Worm (Caenorhabditis elegans) whole organism, L3 larva: ENCODE measurements around the gene phat-8.
"Not testable (repeated sequence)": the region's sequence is repeated elsewhere in the genome, so short reads cannot be mapped to it uniquely, and the experiment has no call there.

Experiments used
- ZK546.5 ChIP-seq: sonication (generic microtip); optimal IDR thresholded peaks from 2 replicates; lab custom pipeline; 2017; ENCODE audit warnings: missing biosample characterization, missing genetic modification characterization
- ama-1 ChIP-seq: fragments of 150-350 bp; optimal IDR thresholded peaks from 2 replicates; lab custom pipeline; 2018
- ceh-16 ChIP-seq: sonication (generic microtip); optimal IDR thresholded peaks from 2 replicates; lab custom pipeline; 2017; ENCODE audit warnings: missing biosample characterization, missing genetic modification characterization
- ceh-9 ChIP-seq: sonication (generic microtip); optimal IDR thresholded peaks from 2 replicates; lab custom pipeline; 2018; ENCODE audit warnings: missing biosample characterization, missing genetic modification characterization
- daf-12 ChIP-seq: fragments of 150-350 bp; optimal IDR thresholded peaks from 2 replicates; lab custom pipeline; 2014; ENCODE audit warnings: missing biosample characterization, missing genetic modification reagents, missing genetic modification characterization
- egl-27 ChIP-seq: sonication (generic microtip); optimal IDR thresholded peaks from 4 replicates; lab custom pipeline; 2017; ENCODE audit warnings: missing biosample characterization, missing genetic modification reagents, missing genetic modification characterization
- egl-5 ChIP-seq: fragments of 150-350 bp; optimal IDR thresholded peaks from 2 replicates; lab custom pipeline; 2017; ENCODE audit warnings: missing biosample characterization, missing genetic modification reagents, missing genetic modification characterization, inconsistent platforms
- elt-1 ChIP-seq: fragments of 150-350 bp; optimal IDR thresholded peaks from 2 replicates; lab custom pipeline; 2014; ENCODE audit warnings: missing biosample characterization, missing genetic modification characterization
- elt-2 ChIP-seq: sonication (generic microtip); optimal IDR thresholded peaks from 2 replicates; lab custom pipeline; 2016; ENCODE audit warnings: missing genetic modification reagents, mild to moderate bottlenecking, missing genetic modification characterization, missing compliant biosample characterization
- elt-3 ChIP-seq, 3 experiments: fragments of 150-350 bp in 1 of 3; sonication (generic microtip) in 2 of 3; optimal IDR thresholded peaks; 2 replicates in 2 of 3; 4 replicates in 1 of 3; lab custom pipeline; 2014 to 2017; ENCODE audit warnings: missing biosample characterization in 3 of 3, missing genetic modification characterization in 3 of 3
- eor-1 ChIP-seq, 2 experiments: fragments of 150-350 bp; optimal IDR thresholded peaks; 2 replicates each; lab custom pipeline; 2014 to 2018; ENCODE audit warnings: missing biosample characterization in 2 of 2, missing genetic modification characterization in 2 of 2
- fkh-10 ChIP-seq: sonication (generic microtip); optimal IDR thresholded peaks from 2 replicates; lab custom pipeline; 2017; ENCODE audit warnings: missing biosample characterization, missing genetic modification reagents, missing genetic modification characterization
- fos-1 ChIP-seq: fragments of 150-350 bp; optimal IDR thresholded peaks from 2 replicates; lab custom pipeline; 2014; ENCODE audit warnings: missing biosample characterization, missing genetic modification characterization
- lin-15B ChIP-seq: fragments of 150-350 bp; optimal IDR thresholded peaks from 2 replicates; lab custom pipeline; 2014; ENCODE audit warnings: missing biosample characterization, missing genetic modification characterization
- lsy-12 ChIP-seq: sonication (generic microtip); optimal IDR thresholded peaks from 2 replicates; lab custom pipeline; 2016; ENCODE audit warnings: mild to moderate bottlenecking, missing genetic modification characterization, missing compliant biosample characterization
- mdl-1 ChIP-seq: fragments of 150-350 bp; optimal IDR thresholded peaks from 2 replicates; lab custom pipeline; 2014; ENCODE audit warnings: missing biosample characterization, missing genetic modification characterization
- nfya-1 ChIP-seq: sonication (generic microtip); optimal IDR thresholded peaks from 2 replicates; lab custom pipeline; 2017; ENCODE audit warnings: missing genetic modification characterization, mild to moderate bottlenecking, missing compliant biosample characterization, antibody characterized with exemption, moderate library complexity; ENCODE audit not compliant: insufficient read depth
- nhr-11 ChIP-seq: fragments of 150-350 bp; optimal IDR thresholded peaks from 2 replicates; lab custom pipeline; 2014; ENCODE audit warnings: missing biosample characterization, missing genetic modification characterization
- nhr-12 ChIP-seq: fragments of 150-350 bp; optimal IDR thresholded peaks from 2 replicates; lab custom pipeline; 2014; ENCODE audit warnings: missing biosample characterization, missing genetic modification characterization
- nhr-237 ChIP-seq: fragments of 150-350 bp; optimal IDR thresholded peaks from 2 replicates; lab custom pipeline; 2014; ENCODE audit warnings: missing biosample characterization, missing genetic modification characterization
- nhr-28 ChIP-seq: fragments of 150-350 bp; optimal IDR thresholded peaks from 2 replicates; lab custom pipeline; 2014; ENCODE audit warnings: missing biosample characterization, missing genetic modification characterization
- nhr-43 ChIP-seq: sonication (generic microtip); optimal IDR thresholded peaks from 2 replicates; lab custom pipeline; 2016; ENCODE audit warnings: mild to moderate bottlenecking, missing genetic modification characterization, missing compliant biosample characterization; ENCODE audit not compliant: poor library complexity, severe bottlenecking
- nhr-67 ChIP-seq: fragments of 150-350 bp; optimal IDR thresholded peaks from 2 replicates; lab custom pipeline; 2014; ENCODE audit warnings: missing biosample characterization, missing genetic modification characterization
- nhr-76 ChIP-seq: fragments of 150-350 bp; sonication (generic microtip); optimal IDR thresholded peaks from 5 replicates; lab custom pipeline; 2014; ENCODE audit warnings: missing biosample characterization, missing genetic modification characterization
- nhr-77 ChIP-seq: fragments of 150-350 bp; optimal IDR thresholded peaks from 2 replicates; lab custom pipeline; 2014; ENCODE audit warnings: missing biosample characterization, missing genetic modification characterization
- pqm-1 ChIP-seq: fragments of 150-350 bp; optimal IDR thresholded peaks from 2 replicates; lab custom pipeline; 2017; ENCODE audit warnings: missing biosample characterization, missing genetic modification characterization, inconsistent platforms
- snpc-4 ChIP-seq: fragments of 150-350 bp; optimal IDR thresholded peaks from 2 replicates; lab custom pipeline; 2014; ENCODE audit warnings: missing biosample characterization, missing genetic modification characterization
- tbx-2 ChIP-seq: sonication (generic microtip); optimal IDR thresholded peaks from 2 replicates; lab custom pipeline; 2016; ENCODE audit warnings: mild to moderate bottlenecking, missing genetic modification characterization, missing compliant biosample characterization
- unc-39 ChIP-seq: sonication (generic microtip); optimal IDR thresholded peaks from 4 replicates; lab custom pipeline; 2017; ENCODE audit warnings: missing biosample characterization, missing genetic modification characterization
- unc-62 ChIP-seq: fragments of 150-350 bp; sonication (generic microtip); optimal IDR thresholded peaks from 4 replicates; lab custom pipeline; 2014; ENCODE audit warnings: missing biosample characterization, missing genetic modification reagents, missing genetic modification characterization

phat-8 gene

ce11 chrII:12436717-12437116, 34.9 kb upstream of the phat-8 start:
- TF ChIP-seq nfya-1 (tag; lab: Kevin White, UChicago): no peak
- no peak for TF ChIP-seq fos-1
- no peak for TF ChIP-seq elt-2
- no peak for TF ChIP-seq fkh-10 (GFP tag; lab: Kevin White, UChicago)
- TF ChIP-seq unc-62 (GFP tag; lab: Kevin White, UChicago): no peak

- TF ChIP-seq nhr-77 (tag; lab: Kevin White, UChicago): no peak
- TF ChIP-seq nfya-1 (tag; lab: Kevin White, UChicago): no peak
- TF ChIP-seq egl-5 (tag; lab: Kevin White, UChicago): no peak
- no peak for TF ChIP-seq lin-15B (tag; lab: Kevin White, UChicago)
- no peak for TF ChIP-seq tbx-2
- TF ChIP-seq nhr-67: no peak
- TF ChIP-seq nhr-237: no peak
Observed at ce11 chrII:12438441-12438840, 33.2 kb upstream of the phat-8 start, which contains the start of gene Y57A10C.9. Y57A10C.9 (minus strand) TSS chrII:12438541.

ce11 chrII:12441164-12441563, 30.4 kb upstream of the phat-8 start, which contains the start of gene Y57A10C.10:
Y57A10C.10 (minus strand) TSS chrII:12441264.
- not testable (repeated sequence) for TF ChIP-seq ceh-16; unc-62 (GFP tag; lab: Kevin White, UChicago); nfya-1 (tag; lab: Kevin White, UChicago)

ce11 chrII:12444679-12445376, 26.8 kb upstream of the phat-8 start, which contains the start of the genes W05H5.1 and pitr-6:
W05H5.1 (minus strand) TSS chrII:12444779.
pitr-6 (plus strand) TSS chrII:12445326.
- TF ChIP-seq mdl-1: no peak
- TF ChIP-seq lsy-12: no peak
- no peak for TF ChIP-seq ceh-16
- no peak for TF ChIP-seq ceh-9
- no peak for TF ChIP-seq elt-1 (tag; lab: Kevin White, UChicago)
- TF ChIP-seq pqm-1: no peak
- TF ChIP-seq nhr-77 (tag; lab: Kevin White, UChicago): no peak
- TF ChIP-seq nhr-43 (tag; lab: Kevin White, UChicago): no peak
- TF ChIP-seq snpc-4 (tag; lab: Kevin White, UChicago): no peak
- no peak for TF ChIP-seq nhr-28 (tag; lab: Kevin White, UChicago)
- no peak for TF ChIP-seq eor-1 (tag; optimal IDR thresholded peaks at IDR 0.05; lab: Kevin White, UChicago)
- TF ChIP-seq nhr-76: no peak
- no peak for TF ChIP-seq lin-15B (tag; lab: Kevin White, UChicago)
- TF ChIP-seq nhr-12 (tag; lab: Kevin White, UChicago): no peak
- no peak for TF ChIP-seq ZK546.5 (tag; lab: Kevin White, UChicago)
- no peak for TF ChIP-seq elt-3 (tag; optimal IDR thresholded peaks at IDR 0.05; lab: Kevin White, UChicago)
- no peak for TF ChIP-seq unc-39 (tag; lab: Kevin White, UChicago)
- no peak for TF ChIP-seq egl-5 (tag; lab: Kevin White, UChicago)
- TF ChIP-seq egl-27 (tag; lab: Kevin White, UChicago): no peak

- TF ChIP-seq ceh-9: no peak
- TF ChIP-seq ZK546.5 (tag; lab: Kevin White, UChicago): no peak
- no peak for TF ChIP-seq egl-27 (tag; lab: Kevin White, UChicago)
- no peak for TF ChIP-seq daf-12 (tag; lab: Kevin White, UChicago)
- no peak for TF ChIP-seq nhr-11 (tag; lab: Kevin White, UChicago)
- TF ChIP-seq fos-1: no peak
- no peak for TF ChIP-seq elt-3 (tag; optimal IDR thresholded peaks at IDR 0.05; lab: Kevin White, UChicago)
- TF ChIP-seq mdl-1: no peak
Observed at ce11 chrII:12448241-12448640, 23.4 kb upstream of the phat-8 start, which contains the start of gene srh-27. srh-27 (plus strand) TSS chrII:12448541.

ce11 chrII:12449849-12450248, 21.8 kb upstream of the phat-8 start, which contains the start of gene sre-34:
sre-34 (plus strand) TSS chrII:12450149.
- TF ChIP-seq elt-2 (no peak), ama-1 (lab: Kevin White, UChicago) (no peak), nfya-1 (tag; lab: Kevin White, UChicago) (no peak)
